Fruit fly (Drosophila melanogaster) whole organism, embryonic: ENCODE results near the gene trx.

Source experiments
- Antp ChIP-seq: fragments of 200-800 bp; sonication (Bioruptor generic); optimal IDR thresholded peaks from 3 replicates; lab custom pipeline; 2016; ENCODE audit warnings: missing biosample characterization, missing genetic modification characterization
- Atf-2 ChIP-seq: fragments of 200-800 bp; sonication (Bioruptor generic); optimal IDR thresholded peaks from 2 replicates; lab custom pipeline; 2016; ENCODE audit warnings: missing biosample characterization, missing genetic modification characterization
- CG11456 ChIP-seq: fragments of 200-800 bp; sonication (Bioruptor generic); IDR thresholded peaks from 3 replicates; pipeline ENCODE4 v1.3.6; 2022; ENCODE audit warnings: missing biosample characterization, missing genetic modification characterization
- CG11560 ChIP-seq: fragments of 200-800 bp; sonication (Bioruptor generic); IDR thresholded peaks from 3 replicates; pipeline ENCODE4 v1.3.6; 2022; ENCODE audit warnings: missing biosample characterization, missing genetic modification characterization
- CG15479 ChIP-seq: fragments of 200-800 bp; sonication (Bioruptor generic); optimal IDR thresholded peaks from 3 replicates; lab custom pipeline; 2019; ENCODE audit warnings: missing biosample characterization, mild to moderate bottlenecking, missing genetic modification characterization, moderate library complexity
- CG17186 ChIP-seq: fragments of 200-800 bp; sonication (Bioruptor generic); optimal IDR thresholded peaks from 3 replicates; lab custom pipeline; 2017; ENCODE audit warnings: missing biosample characterization, missing genetic modification reagents, missing genetic modification characterization
- CG17612 ChIP-seq: fragments of 200-800 bp; sonication (Bioruptor generic); IDR thresholded peaks from 2 replicates; pipeline ENCODE4 v1.3.6; 2022; ENCODE audit warnings: missing biosample characterization, missing genetic modification characterization
- CG3163 ChIP-seq: fragments of 200-800 bp; sonication (Bioruptor generic); optimal IDR thresholded peaks from 3 replicates; lab custom pipeline; 2016; ENCODE audit warnings: missing biosample characterization, missing genetic modification characterization
- CG32767 ChIP-seq: fragments of 200-800 bp; sonication (Bioruptor generic); IDR thresholded peaks from 2 replicates; pipeline ENCODE4 v1.3.6; 2022; ENCODE audit warnings: missing biosample characterization, missing genetic modification characterization
- CG4360 ChIP-seq: fragments of 200-800 bp; sonication (Bioruptor generic); IDR thresholded peaks from 2 replicates; pipeline ENCODE4 v1.3.6; 2022; ENCODE audit warnings: missing biosample characterization, missing genetic modification characterization
- CG4404 ChIP-seq: fragments of 200-800 bp; sonication (Bioruptor generic); IDR thresholded peaks from 2 replicates; pipeline ENCODE4 v1.3.6; 2022; ENCODE audit warnings: missing biosample characterization, missing genetic modification characterization
- CG5953 ChIP-seq: fragments of 200-800 bp; sonication (Bioruptor generic); IDR thresholded peaks from 2 replicates; pipeline ENCODE4 v1.3.6; 2022; ENCODE audit warnings: missing biosample characterization, missing genetic modification characterization
- CG7556 ChIP-seq: fragments of 200-800 bp; sonication (Bioruptor generic); optimal IDR thresholded peaks from 2 replicates; lab custom pipeline; 2017; ENCODE audit warnings: missing biosample characterization, mild to moderate bottlenecking, missing genetic modification characterization
- CG7928 ChIP-seq: fragments of 200-800 bp; sonication (Bioruptor generic); optimal IDR thresholded peaks from 2 replicates; lab custom pipeline; 2017; ENCODE audit warnings: missing biosample characterization, mild to moderate bottlenecking, missing genetic modification characterization
- CG8290 ChIP-seq, 3 experiments: fragments of 200-800 bp; sonication (Bioruptor generic); optimal IDR thresholded peaks; 2 replicates each; lab custom pipeline; 2016 to 2019; ENCODE audit warnings: missing biosample characterization in 3 of 3, missing genetic modification characterization in 3 of 3, mild to moderate bottlenecking in 2 of 3, moderate library complexity in 1 of 3
- CG9817 ChIP-seq: fragments of 200-800 bp; sonication (Bioruptor generic); optimal IDR thresholded peaks from 2 replicates; lab custom pipeline; 2018; ENCODE audit warnings: missing biosample characterization, mild to moderate bottlenecking, missing genetic modification characterization, moderate library complexity
- CkIIα-i1 ChIP-seq: fragments of 200-800 bp; sonication (Bioruptor generic); IDR thresholded peaks from 2 replicates; pipeline ENCODE4 v1.3.6; 2022; ENCODE audit warnings: missing biosample characterization, missing genetic modification characterization
- CoRest ChIP-seq: fragments of 200-800 bp; sonication (Bioruptor generic); optimal IDR thresholded peaks from 3 replicates; lab custom pipeline; 2018; ENCODE audit warnings: missing biosample characterization, mild to moderate bottlenecking, missing genetic modification characterization, moderate library complexity
- CrebB ChIP-seq: fragments of 200-800 bp; sonication (Bioruptor generic); optimal IDR thresholded peaks from 3 replicates; lab custom pipeline; 2018; ENCODE audit warnings: missing biosample characterization, mild to moderate bottlenecking, missing genetic modification characterization
- Dip2 ChIP-seq: fragments of 200-800 bp; sonication (Bioruptor generic); IDR thresholded peaks from 2 replicates; pipeline ENCODE4 v1.3.6; 2022; ENCODE audit warnings: missing biosample characterization, missing genetic modification characterization
- Dll ChIP-seq: fragments of 200-800 bp; sonication (Bioruptor generic); IDR thresholded peaks from 4 replicates; pipeline ENCODE4 v1.3.6; 2022; ENCODE audit warnings: missing biosample characterization, missing genetic modification characterization; ENCODE audit not compliant: partially characterized antibody
- MBD-R2 ChIP-seq: fragments of 200-800 bp; sonication (Bioruptor generic); IDR thresholded peaks from 2 replicates; pipeline ENCODE4 v1.3.6; 2022; ENCODE audit warnings: missing biosample characterization, missing genetic modification characterization
- Med ChIP-seq: fragments of 200-800 bp; sonication (Bioruptor generic); peaks from one replicate; lab custom pipeline; 2016; ENCODE audit warnings: missing biosample characterization, missing genetic modification characterization, mild to moderate bottlenecking, inconsistent platforms, moderate library complexity
- NFAT ChIP-seq: fragments of 200-800 bp; sonication (Bioruptor generic); IDR thresholded peaks from 2 replicates; pipeline ENCODE4 v1.3.6; 2022; ENCODE audit warnings: missing biosample characterization, missing genetic modification characterization
- Ssrp ChIP-seq: fragments of 200-800 bp; sonication (Bioruptor generic); optimal IDR thresholded peaks from 2 replicates; lab custom pipeline; 2018; ENCODE audit warnings: missing biosample characterization, mild to moderate bottlenecking, missing genetic modification characterization, moderate library complexity
- Vsx1 ChIP-seq: fragments of 200-800 bp; sonication (Bioruptor generic); optimal IDR thresholded peaks from 2 replicates; lab custom pipeline; 2017; ENCODE audit warnings: missing biosample characterization, mild to moderate bottlenecking, missing genetic modification characterization, missing genetic modification reagents
- amos ChIP-seq: fragments of 200-800 bp; sonication (Bioruptor generic); IDR thresholded peaks from 2 replicates; pipeline ENCODE4 v1.3.6; 2022; ENCODE audit warnings: missing biosample characterization, missing genetic modification characterization; ENCODE audit not compliant: partially characterized antibody
- ap ChIP-seq: fragments of 200-800 bp; sonication (Bioruptor generic); IDR thresholded peaks from 2 replicates; pipeline ENCODE4 v1.3.6; 2022; ENCODE audit warnings: missing biosample characterization, missing genetic modification characterization
- bab2 ChIP-seq: fragments of 200-800 bp; sonication (Bioruptor generic); optimal IDR thresholded peaks from 2 replicates; lab custom pipeline; 2016; ENCODE audit warnings: missing biosample characterization, missing genetic modification characterization
- bbx ChIP-seq: fragments of 200-800 bp; sonication (Bioruptor generic); IDR thresholded peaks from 2 replicates; pipeline ENCODE4 v1.3.6; 2022; ENCODE audit warnings: missing biosample characterization, missing genetic modification characterization; ENCODE audit not compliant: partially characterized antibody
- en ChIP-seq: fragments of 200-800 bp; sonication (Bioruptor generic); optimal IDR thresholded peaks from 2 replicates; lab custom pipeline; 2016; ENCODE audit warnings: missing biosample characterization, missing genetic modification characterization
- exex ChIP-seq: fragments of 200-800 bp; sonication (Bioruptor generic); optimal IDR thresholded peaks from 4 replicates; lab custom pipeline; 2018; ENCODE audit warnings: missing biosample characterization, mild to moderate bottlenecking, missing genetic modification characterization, moderate library complexity
- fd102C ChIP-seq: fragments of 200-800 bp; sonication (Bioruptor generic); optimal IDR thresholded peaks from 2 replicates; lab custom pipeline; 2018; ENCODE audit warnings: missing biosample characterization, mild to moderate bottlenecking, missing genetic modification characterization, moderate library complexity
- grn ChIP-seq: fragments of 200-800 bp; sonication (Bioruptor generic); optimal IDR thresholded peaks from 3 replicates; lab custom pipeline; 2017; ENCODE audit warnings: missing biosample characterization, missing genetic modification characterization
- gsb ChIP-seq: fragments of 200-800 bp; sonication (Bioruptor generic); IDR thresholded peaks from 2 replicates; pipeline ENCODE4 v1.3.6; 2022; ENCODE audit warnings: missing biosample characterization, missing genetic modification characterization
- ind ChIP-seq: fragments of 200-800 bp; sonication (Bioruptor generic); optimal IDR thresholded peaks from 3 replicates; lab custom pipeline; 2016; ENCODE audit warnings: missing biosample characterization, missing genetic modification characterization
- jumu ChIP-seq: fragments of 200-800 bp; sonication (Bioruptor generic); optimal IDR thresholded peaks from 3 replicates; lab custom pipeline; 2016; ENCODE audit warnings: missing biosample characterization, missing genetic modification characterization
- lov ChIP-seq, 2 experiments: fragments of 200-800 bp in 1 of 2; fragments of >200 bp in 1 of 2; sonication (Bioruptor generic) in 1 of 2; IDR thresholded peaks in 1 of 2; optimal IDR thresholded peaks in 1 of 2; 2 replicates in 1 of 2; 3 replicates in 1 of 2; pipeline versions ENCODE4 v1.3.6 to Lab custom; 2017 to 2022; ENCODE audit warnings: missing biosample characterization in 1 of 2, missing genetic modification characterization in 1 of 2
- mirr ChIP-seq: fragments of 200-800 bp; sonication (Bioruptor generic); optimal IDR thresholded peaks from 3 replicates; lab custom pipeline; 2018; ENCODE audit warnings: missing biosample characterization, mild to moderate bottlenecking, missing genetic modification characterization
- nau ChIP-seq: fragments of 200-800 bp; sonication (Bioruptor generic); optimal IDR thresholded peaks from 3 replicates; lab custom pipeline; 2017; ENCODE audit warnings: missing biosample characterization, mild to moderate bottlenecking, missing genetic modification characterization, missing genetic modification reagents
- oc ChIP-seq: fragments of 200-800 bp; sonication (Bioruptor generic); optimal IDR thresholded peaks from 2 replicates; lab custom pipeline; 2018; ENCODE audit warnings: missing biosample characterization, mild to moderate bottlenecking, missing genetic modification characterization, moderate library complexity
- pan ChIP-seq, 4 experiments: fragments of >200 bp in 3 of 4; fragments of 200-800 bp in 1 of 4; sonication (Bioruptor generic) in 1 of 4; optimal IDR thresholded peaks in 3 of 4; IDR thresholded peaks in 1 of 4; 2 replicates each; pipeline versions ENCODE4 v1.3.6 to Lab custom; 2017 to 2022; ENCODE audit warnings: missing biosample characterization in 2 of 4, missing genetic modification characterization in 2 of 4, mixed read lengths in 1 of 4
- pnt ChIP-seq: fragments of 200-800 bp; sonication (Bioruptor generic); optimal IDR thresholded peaks from 3 replicates; lab custom pipeline; 2016; ENCODE audit warnings: missing biosample characterization, missing genetic modification characterization
- sd ChIP-seq: fragments of 200-800 bp; sonication (Bioruptor generic); optimal IDR thresholded peaks from 3 replicates; lab custom pipeline; 2018; ENCODE audit warnings: missing biosample characterization, mild to moderate bottlenecking, missing genetic modification characterization, moderate library complexity
- shn ChIP-seq: fragments of 200-800 bp; sonication (Bioruptor generic); optimal IDR thresholded peaks from 3 replicates; lab custom pipeline; 2016; ENCODE audit warnings: missing biosample characterization, missing genetic modification characterization
- sim ChIP-seq: fragments of 200-800 bp; sonication (Bioruptor generic); IDR thresholded peaks from 2 replicates; pipeline ENCODE4 v1.3.6; 2022; ENCODE audit warnings: missing biosample characterization, missing genetic modification characterization
- so ChIP-seq: fragments of 200-800 bp; sonication (Bioruptor generic); IDR thresholded peaks from 3 replicates; pipeline ENCODE4 v1.3.6; 2022; ENCODE audit warnings: missing biosample characterization, missing genetic modification characterization
- sqz ChIP-seq: fragments of 200-800 bp; sonication (Bioruptor generic); optimal IDR thresholded peaks from 3 replicates; lab custom pipeline; 2018; ENCODE audit warnings: missing biosample characterization, mild to moderate bottlenecking, missing genetic modification characterization
- sug ChIP-seq: fragments of 200-800 bp; optimal IDR thresholded peaks from 2 replicates; lab custom pipeline; 2019; ENCODE audit warnings: missing biosample characterization, mild to moderate bottlenecking, missing genetic modification characterization, moderate library complexity
- tgo ChIP-seq: fragments of 200-800 bp; sonication (Bioruptor generic); IDR thresholded peaks from 3 replicates; pipeline ENCODE4 v1.3.6; 2022; ENCODE audit warnings: missing biosample characterization, missing genetic modification characterization
- zf30C ChIP-seq: fragments of 200-800 bp; sonication (Bioruptor generic); optimal IDR thresholded peaks from 3 replicates; lab custom pipeline; 2018; ENCODE audit warnings: missing biosample characterization, mild to moderate bottlenecking, missing genetic modification characterization

The trx gene

DNA sequence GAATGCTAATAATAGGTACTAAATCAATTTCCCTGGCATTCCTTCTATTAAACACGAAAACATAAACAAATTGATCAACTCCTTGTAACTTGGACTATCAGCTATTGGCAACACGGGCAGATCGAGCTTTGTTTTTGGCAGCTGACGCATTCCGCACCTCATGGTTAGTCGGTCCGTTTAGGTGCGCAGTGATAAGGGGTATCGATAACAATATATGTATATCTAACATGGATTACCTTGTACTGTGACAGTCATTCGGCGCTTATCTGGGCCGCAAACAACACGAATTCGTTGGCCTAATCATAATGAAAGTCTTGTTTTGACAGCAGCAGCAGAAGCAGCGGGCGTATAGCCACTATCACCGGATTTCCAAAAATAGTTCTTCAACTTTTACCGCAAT, 1.3 kb upstream of the trx start:
- TF ChIP-seq Antp (GFP tag; lab: Kevin White, UChicago) (no peak), sd (tag; lab: Kevin White, UChicago) (peak; percentile 83), sug (peak; percentile 42), fd102C (no peak), NFAT (no peak), CG7556 (GFP tag; lab: Kevin White, UChicago) (no peak), exex (tag; lab: Kevin White, UChicago) (peak; percentile 80), CG15479 (GFP tag; lab: Kevin White, UChicago) (no peak), en (no peak), CG11456 (no peak), CG17186 (GFP tag; lab: Kevin White, UChicago) (no peak), CkIIα-i1 (no peak), sqz (GFP tag; lab: Kevin White, UChicago) (no peak), CG4360 (no peak), CG11560 (tag; lab: Robert Waterston, UW) (no peak), bab2 (no peak), CrebB (tag; lab: Kevin White, UChicago) (no peak), jumu (no peak), pan (optimal IDR thresholded peaks at IDR 0.05; lab: Kevin White, UChicago) (no peak), pan (GFP tag; optimal IDR thresholded peaks at IDR 0.05 in 1 of 2, IDR thresholded peaks at IDR 0.05 in 1 of 2) (peak in 1 of 2 experiments; percentile 25), CG4404 (GFP tag; lab: Robert Waterston, UW) (no peak), pnt (no peak), zf30C (GFP tag; lab: Kevin White, UChicago) (no peak), CG32767 (GFP tag; lab: Robert Waterston, UW) (no peak), CG3163 (no peak), CG7928 (GFP tag; lab: Kevin White, UChicago) (no peak), amos (GFP tag; lab: Robert Waterston, UW) (no peak), lov (optimal IDR thresholded peaks at IDR 0.05; lab: Kevin White, UChicago) (no peak), lov (GFP tag; IDR thresholded peaks at IDR 0.05; lab: Robert Waterston, UW) (no peak), CG9817 (tag; lab: Kevin White, UChicago) (no peak), MBD-R2 (GFP tag; lab: Robert Waterston, UW) (no peak), ind (GFP tag; lab: Kevin White, UChicago) (no peak), Dll (GFP tag; lab: Robert Waterston, UW) (no peak), CG8290 (GFP tag; optimal IDR thresholded peaks at IDR 0.05; lab: Kevin White, UChicago) (no peak), CG8290 (tag; optimal IDR thresholded peaks at IDR 0.05; lab: Kevin White, UChicago) (peak in 1 of 2 experiments; percentile 10), mirr (GFP tag; lab: Kevin White, UChicago) (peak; percentile 85), nau (GFP tag; lab: Kevin White, UChicago) (no peak), Vsx1 (GFP tag; lab: Kevin White, UChicago) (no peak), so (GFP tag; lab: Robert Waterston, UW) (no peak), Med (GFP tag; lab: Kevin White, UChicago) (peak; percentile 38), ap (GFP tag; lab: Robert Waterston, UW) (no peak), CG5953 (GFP tag; lab: Robert Waterston, UW) (0 out of 2 replicates have a peak, but pooled peaks have one; percentile 14), grn (GFP tag; lab: Kevin White, UChicago) (no peak), tgo (GFP tag; lab: Robert Waterston, UW) (no peak), Atf-2 (GFP tag; lab: Kevin White, UChicago) (no peak), CG17612 (GFP tag; lab: Robert Waterston, UW) (no peak), Dip2 (GFP tag; lab: Robert Waterston, UW) (no peak), Ssrp (tag; lab: Kevin White, UChicago) (no peak), oc (tag; lab: Kevin White, UChicago) (no peak), bbx (no peak), sim (GFP tag; lab: Robert Waterston, UW) (no peak), CoRest (no peak), gsb (GFP tag; lab: Robert Waterston, UW) (no peak), shn (GFP tag; lab: Kevin White, UChicago) (no peak)
